Fruit fly (Drosophila melanogaster) whole organism, embryonic: ENCODE data around the gene CG13385.

Experiments used
- Aef1 ChIP-seq: fragments of 200-800 bp; sonication (Bioruptor generic); IDR thresholded peaks from 3 replicates; pipeline ENCODE4 v1.3.6; 2022; ENCODE audit warnings: missing biosample characterization, missing genetic modification characterization
- CG1024 ChIP-seq: fragments of 200-800 bp; sonication (Bioruptor generic); IDR thresholded peaks from 2 replicates; pipeline ENCODE4 v1.3.6; 2022; ENCODE audit warnings: missing biosample characterization, missing genetic modification characterization
- CG10959 ChIP-seq: fragments of 200-800 bp; sonication (Bioruptor generic); IDR thresholded peaks from 2 replicates; pipeline ENCODE4 v1.3.6; 2022; ENCODE audit warnings: missing biosample characterization, missing genetic modification characterization
- CG11085 ChIP-seq: fragments of 200-800 bp; sonication (Bioruptor generic); IDR thresholded peaks from 2 replicates; pipeline ENCODE4 v1.3.6; 2022; ENCODE audit warnings: missing biosample characterization, missing genetic modification characterization
- CG11247 ChIP-seq: fragments of 200-800 bp; sonication (Bioruptor generic); IDR thresholded peaks from 2 replicates; pipeline ENCODE4 v1.3.6; 2022; ENCODE audit warnings: missing biosample characterization, missing genetic modification characterization
- CG11696 ChIP-seq: fragments of 200-800 bp; sonication (Bioruptor generic); IDR thresholded peaks from 2 replicates; pipeline ENCODE4 v1.3.6; 2022; ENCODE audit warnings: missing biosample characterization, missing genetic modification characterization
- CG12299 ChIP-seq: fragments of 200-800 bp; sonication (Bioruptor generic); optimal IDR thresholded peaks from 2 replicates; lab custom pipeline; 2018; ENCODE audit warnings: missing biosample characterization, mild to moderate bottlenecking, missing genetic modification characterization
- CG13296 ChIP-seq: fragments of 200-800 bp; sonication (Bioruptor generic); optimal IDR thresholded peaks from 3 replicates; lab custom pipeline; 2018; ENCODE audit warnings: missing biosample characterization, mild to moderate bottlenecking, missing genetic modification characterization
- CG13424 ChIP-seq: fragments of 200-800 bp; sonication (Bioruptor generic); optimal IDR thresholded peaks from 2 replicates; lab custom pipeline; 2019; ENCODE audit warnings: missing biosample characterization, mild to moderate bottlenecking, missing genetic modification characterization, moderate library complexity
- CG15269 ChIP-seq: fragments of 200-800 bp; sonication (Bioruptor generic); optimal IDR thresholded peaks from 2 replicates; lab custom pipeline; 2018; ENCODE audit warnings: missing biosample characterization, mild to moderate bottlenecking, missing genetic modification characterization, moderate library complexity
- CG1529 ChIP-seq: fragments of 200-800 bp; sonication (Bioruptor generic); optimal IDR thresholded peaks from 3 replicates; lab custom pipeline; 2018; ENCODE audit warnings: missing biosample characterization, missing genetic modification characterization
- CG15601 ChIP-seq: fragments of 200-800 bp; sonication (Bioruptor generic); optimal IDR thresholded peaks from 3 replicates; lab custom pipeline; 2019; ENCODE audit warnings: missing biosample characterization, mild to moderate bottlenecking, missing genetic modification characterization, moderate library complexity
- CG1603 ChIP-seq: fragments of 200-800 bp; sonication (Bioruptor generic); optimal IDR thresholded peaks from 2 replicates; lab custom pipeline; 2019; ENCODE audit warnings: missing biosample characterization, mild to moderate bottlenecking, missing genetic modification characterization, moderate library complexity
- CG16863 ChIP-seq: fragments of 200-800 bp; sonication (Bioruptor generic); optimal IDR thresholded peaks from 3 replicates; lab custom pipeline; 2016; ENCODE audit warnings: missing biosample characterization, missing genetic modification characterization
- CG17912 ChIP-seq: fragments of 200-800 bp; sonication (Bioruptor generic); optimal IDR thresholded peaks from 2 replicates; lab custom pipeline; 2018; ENCODE audit warnings: missing biosample characterization, mild to moderate bottlenecking, missing genetic modification characterization
- CG18011 ChIP-seq: fragments of 200-800 bp; sonication (Bioruptor generic); optimal IDR thresholded peaks from 2 replicates; lab custom pipeline; 2017; ENCODE audit warnings: missing biosample characterization, missing genetic modification characterization, mild to moderate bottlenecking, moderate library complexity, missing genotype
- CG18599 ChIP-seq: fragments of 200-800 bp; sonication (Bioruptor generic); optimal IDR thresholded peaks from 3 replicates; lab custom pipeline; 2017; ENCODE audit warnings: missing biosample characterization, missing genetic modification characterization, mild to moderate bottlenecking, moderate library complexity, missing genetic modification reagents
- CG30020 ChIP-seq: fragments of 200-800 bp; optimal IDR thresholded peaks from 2 replicates; lab custom pipeline; 2019; ENCODE audit warnings: missing biosample characterization, mild to moderate bottlenecking, missing genetic modification characterization, moderate library complexity
- CG32772 ChIP-seq: fragments of 200-800 bp; sonication (Bioruptor generic); IDR thresholded peaks from 2 replicates; pipeline ENCODE4 v1.3.6; 2022; ENCODE audit warnings: missing biosample characterization, missing genetic modification characterization
- CG42726 ChIP-seq: fragments of 200-800 bp; sonication (Bioruptor generic); IDR thresholded peaks from 2 replicates; pipeline ENCODE4 v1.3.6; 2022; ENCODE audit warnings: missing biosample characterization, missing genetic modification characterization; ENCODE audit not compliant: partially characterized antibody
- CG4424 ChIP-seq: fragments of 200-800 bp; sonication (Bioruptor generic); optimal IDR thresholded peaks from 3 replicates; lab custom pipeline; 2016; ENCODE audit warnings: missing biosample characterization, missing genetic modification characterization
- CG7745 ChIP-seq: fragments of 200-800 bp; sonication (Bioruptor generic); optimal IDR thresholded peaks from 2 replicates; lab custom pipeline; 2018; ENCODE audit warnings: missing biosample characterization, mild to moderate bottlenecking, missing genetic modification characterization, moderate library complexity
- CG7987 ChIP-seq: fragments of 200-800 bp; sonication (Bioruptor generic); optimal IDR thresholded peaks from 2 replicates; lab custom pipeline; 2018; ENCODE audit warnings: missing biosample characterization, mild to moderate bottlenecking, missing genetic modification characterization, moderate library complexity
- Chrac-16 ChIP-seq: fragments of 200-800 bp; sonication (Bioruptor generic); optimal IDR thresholded peaks from 3 replicates; lab custom pipeline; 2016; ENCODE audit warnings: missing biosample characterization, missing genetic modification characterization
- Ets97D ChIP-seq: fragments of 200-800 bp; sonication (Bioruptor generic); optimal IDR thresholded peaks from 3 replicates; lab custom pipeline; 2016; ENCODE audit warnings: missing biosample characterization, missing genetic modification characterization
- GATAe ChIP-seq: fragments of 200-800 bp; sonication (Bioruptor generic); conservative IDR thresholded peaks from 2 replicates; pipeline ENCODE4 v1.3.6; 2022; ENCODE audit warnings: missing biosample characterization, missing genetic modification characterization
- Hsf ChIP-seq: fragments of 200-800 bp; sonication (Bioruptor generic); optimal IDR thresholded peaks from 3 replicates; lab custom pipeline; 2016; ENCODE audit warnings: missing biosample characterization, missing genetic modification characterization
- Lhr ChIP-seq: fragments of 200-800 bp; sonication (Bioruptor generic); optimal IDR thresholded peaks from 3 replicates; lab custom pipeline; 2017; ENCODE audit warnings: mild to moderate bottlenecking, missing biosample characterization, missing genetic modification reagents, missing genetic modification characterization
- Opbp ChIP-seq: fragments of 200-800 bp; sonication (Bioruptor generic); IDR thresholded peaks from 3 replicates; pipeline ENCODE4 v1.3.6; 2022; ENCODE audit warnings: missing biosample characterization, missing genetic modification characterization; ENCODE audit not compliant: partially characterized antibody
- PHDP ChIP-seq: fragments of 200-800 bp; sonication (Bioruptor generic); optimal IDR thresholded peaks from 3 replicates; lab custom pipeline; 2018; ENCODE audit warnings: missing biosample characterization, mild to moderate bottlenecking, missing genetic modification characterization, moderate library complexity
- Scr ChIP-seq: fragments of 200-800 bp; sonication (Bioruptor generic); IDR thresholded peaks from 2 replicates; pipeline ENCODE4 v1.3.6; 2022; ENCODE audit warnings: missing biosample characterization, missing genetic modification characterization; ENCODE audit not compliant: partially characterized antibody
- Usf ChIP-seq: fragments of 200-800 bp; sonication (Bioruptor generic); optimal IDR thresholded peaks from 2 replicates; lab custom pipeline; 2017; ENCODE audit warnings: missing genotype, missing biosample characterization, missing genetic modification characterization
- ara ChIP-seq: fragments of 200-800 bp; sonication (Bioruptor generic); IDR thresholded peaks from 2 replicates; pipeline ENCODE4 v1.3.6; 2022; ENCODE audit warnings: missing biosample characterization, missing genetic modification characterization
- btn ChIP-seq: fragments of 200-800 bp; sonication (Bioruptor generic); optimal IDR thresholded peaks from 2 replicates; lab custom pipeline; 2016; ENCODE audit warnings: missing biosample characterization, missing genetic modification characterization
- cato ChIP-seq: fragments of 200-800 bp; sonication (Bioruptor generic); optimal IDR thresholded peaks from 2 replicates; lab custom pipeline; 2016; ENCODE audit warnings: missing biosample characterization, missing genetic modification characterization, borderline replicate concordance
- corto ChIP-seq: fragments of 200-800 bp; sonication (Bioruptor generic); optimal IDR thresholded peaks from 2 replicates; lab custom pipeline; 2016; ENCODE audit warnings: missing biosample characterization, mild to moderate bottlenecking, missing genetic modification characterization, moderate library complexity
- danr ChIP-seq: fragments of 200-800 bp; sonication (Bioruptor generic); IDR thresholded peaks from 2 replicates; pipeline ENCODE4 v1.3.6; 2022; ENCODE audit warnings: missing biosample characterization, missing genetic modification characterization
- gem ChIP-seq: fragments of 200-800 bp; sonication (Bioruptor generic); optimal IDR thresholded peaks from 2 replicates; lab custom pipeline; 2019; ENCODE audit warnings: missing biosample characterization, mild to moderate bottlenecking, missing genetic modification characterization, moderate library complexity
- jigr1 ChIP-seq: fragments of 200-800 bp; sonication (Bioruptor generic); IDR thresholded peaks from 3 replicates; pipeline ENCODE4 v1.3.6; 2022; ENCODE audit warnings: missing biosample characterization, missing genetic modification characterization
- otp ChIP-seq: fragments of 200-800 bp; sonication (Bioruptor generic); IDR thresholded peaks from 3 replicates; pipeline ENCODE4, ENCODE4 v1.3.6; 2022; ENCODE audit warnings: missing biosample characterization, missing genetic modification characterization
- pnt ChIP-seq: fragments of 200-800 bp; sonication (Bioruptor generic); optimal IDR thresholded peaks from 3 replicates; lab custom pipeline; 2016; ENCODE audit warnings: missing biosample characterization, missing genetic modification characterization
- pzg ChIP-seq: fragments of 200-800 bp; sonication (Bioruptor generic); optimal IDR thresholded peaks from 3 replicates; lab custom pipeline; 2018; ENCODE audit warnings: missing biosample characterization, mild to moderate bottlenecking, missing genetic modification characterization, moderate library complexity
- repo ChIP-seq: fragments of 200-800 bp; sonication (Bioruptor generic); optimal IDR thresholded peaks from 2 replicates; lab custom pipeline; 2016; ENCODE audit warnings: missing biosample characterization, missing genetic modification characterization
- salm ChIP-seq: fragments of 200-800 bp; sonication (Bioruptor generic); optimal IDR thresholded peaks from 2 replicates; lab custom pipeline; 2018; ENCODE audit warnings: missing biosample characterization, mild to moderate bottlenecking, missing genetic modification characterization
- ssp ChIP-seq: fragments of 200-800 bp; sonication (Bioruptor generic); IDR thresholded peaks from 2 replicates; pipeline ENCODE4 v1.3.6; 2022; ENCODE audit warnings: missing biosample characterization, missing genetic modification characterization
- trh ChIP-seq: fragments of 200-800 bp; sonication (Bioruptor generic); optimal IDR thresholded peaks from 2 replicates; lab custom pipeline; 2016; ENCODE audit warnings: missing biosample characterization, missing genetic modification characterization
- unpg ChIP-seq: fragments of 200-800 bp; sonication (Bioruptor generic); optimal IDR thresholded peaks from 3 replicates; lab custom pipeline; 2018; ENCODE audit warnings: missing biosample characterization, mild to moderate bottlenecking, missing genetic modification characterization, moderate library complexity
- usp ChIP-seq: fragments of >200 bp; optimal IDR thresholded peaks from 2 replicates; lab custom pipeline; 2017; ENCODE audit warnings: missing biosample characterization, missing genetic modification characterization
- zf30C ChIP-seq: fragments of 200-800 bp; sonication (Bioruptor generic); optimal IDR thresholded peaks from 3 replicates; lab custom pipeline; 2018; ENCODE audit warnings: missing biosample characterization, mild to moderate bottlenecking, missing genetic modification characterization
- zfh1 ChIP-seq: fragments of 200-800 bp; sonication (Bioruptor generic); IDR thresholded peaks from 3 replicates; pipeline ENCODE4 v1.3.6; 2022; ENCODE audit warnings: missing biosample characterization, missing genetic modification characterization

Gene CG13385

DNA sequence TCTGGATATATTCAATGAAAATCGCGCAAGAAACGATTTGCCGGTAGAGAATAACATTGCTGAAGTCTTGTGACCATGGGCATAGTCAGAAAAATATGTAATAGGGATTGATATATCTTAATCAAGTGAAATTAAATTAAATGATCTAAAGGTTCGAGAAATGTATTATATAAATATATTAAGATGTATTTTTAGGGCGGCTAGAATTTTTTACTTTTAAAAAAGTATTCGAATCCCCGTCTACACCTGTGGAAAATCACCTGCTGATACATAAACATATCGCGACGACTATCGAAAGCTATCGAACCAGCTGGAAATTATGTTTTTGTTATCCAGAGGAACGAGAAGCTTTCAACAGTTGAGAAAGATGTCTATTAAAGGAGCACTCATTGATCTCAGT lies 19.7 kb upstream of the CG13385 start, which contains the start of the genes CG13390 and CG17294 (continued):
- TF ChIP-seq CG11696 (GFP tag; lab: Robert Waterston, UW) = peak; percentile 98
- peak; percentile 98 for TF ChIP-seq cato (GFP tag; lab: Kevin White, UChicago)
- TF ChIP-seq CG13424 (tag; lab: Kevin White, UChicago) = peak; percentile 100
- TF ChIP-seq CG18599 (GFP tag; lab: Kevin White, UChicago) = peak; percentile 100
- TF ChIP-seq CG4424 (GFP tag; lab: Kevin White, UChicago) = peak; percentile 99
- peak; percentile 100 for TF ChIP-seq zfh1 (GFP tag; lab: Robert Waterston, UW)
- peak; percentile 31; the same call in 1 of the 3 replicates for TF ChIP-seq Opbp (GFP tag; lab: Robert Waterston, UW)
- peak; percentile 99 for TF ChIP-seq ara (GFP tag; lab: Robert Waterston, UW)
- TF ChIP-seq Usf (GFP tag; lab: Kevin White, UChicago) = peak; percentile 98
- TF ChIP-seq CG7745 (tag; lab: Kevin White, UChicago) = peak; percentile 89
- TF ChIP-seq jigr1 = peak; percentile 99
- peak; percentile 96 for TF ChIP-seq ssp (GFP tag; lab: Robert Waterston, UW)
- TF ChIP-seq PHDP (tag; lab: Kevin White, UChicago) = peak; percentile 100
- peak; percentile 99 for TF ChIP-seq GATAe (GFP tag; lab: Robert Waterston, UW)
- peak; percentile 92 for TF ChIP-seq CG16863 (GFP tag; lab: Kevin White, UChicago)
- peak; percentile 63 for TF ChIP-seq pzg (GFP tag; lab: Kevin White, UChicago)
- TF ChIP-seq Hsf = peak; percentile 98
- peak; percentile 98 for TF ChIP-seq trh (GFP tag; lab: Kevin White, UChicago)
- TF ChIP-seq CG30020 (tag; lab: Kevin White, UChicago) = peak; percentile 93
- TF ChIP-seq pnt (GFP tag; lab: Kevin White, UChicago) = peak; percentile 93
- TF ChIP-seq CG17912 = peak; percentile 99
- peak; percentile 99 for TF ChIP-seq salm (tag; lab: Kevin White, UChicago)
- TF ChIP-seq Chrac-16 = peak; percentile 99
- peak; percentile 54 for TF ChIP-seq zf30C (GFP tag; lab: Kevin White, UChicago)
- peak; percentile 99 for TF ChIP-seq CG11247 (GFP tag; lab: Robert Waterston, UW)
- peak; percentile 100 for TF ChIP-seq unpg (GFP tag; lab: Kevin White, UChicago)
- TF ChIP-seq danr (GFP tag; lab: Robert Waterston, UW) = peak; percentile 99
- TF ChIP-seq CG1529 = peak; percentile 99
- TF ChIP-seq CG12299 (tag; lab: Kevin White, UChicago) = peak; percentile 100
- TF ChIP-seq CG42726 (GFP tag; lab: Robert Waterston, UW) = peak; percentile 63
- peak; percentile 79 for TF ChIP-seq Scr
- peak; percentile 98 for TF ChIP-seq CG7987 (GFP tag; lab: Kevin White, UChicago)
- peak; percentile 99 for TF ChIP-seq CG10959
- peak; percentile 100 for TF ChIP-seq gem (tag; lab: Kevin White, UChicago)
- TF ChIP-seq CG11085 = peak; percentile 100
- peak; percentile 100 for TF ChIP-seq CG15269 (tag; lab: Kevin White, UChicago)
- TF ChIP-seq CG18011 (GFP tag; lab: Kevin White, UChicago) = peak; percentile 92
- TF ChIP-seq CG32772 = peak; percentile 100
- TF ChIP-seq Ets97D (GFP tag; lab: Kevin White, UChicago) = peak; percentile 90
- no peak for TF ChIP-seq usp (GFP tag; lab: Kevin White, UChicago)
- TF ChIP-seq Aef1 (GFP tag; lab: Robert Waterston, UW) = peak; percentile 100
- peak; percentile 99 for TF ChIP-seq corto (GFP tag; lab: Kevin White, UChicago)
- TF ChIP-seq CG13296 (GFP tag; lab: Kevin White, UChicago) = peak; percentile 100
- peak; percentile 97 for TF ChIP-seq CG1024 (GFP tag; lab: Robert Waterston, UW)
- TF ChIP-seq btn (GFP tag; lab: Kevin White, UChicago) = peak; percentile 8
- peak; percentile 86 for TF ChIP-seq repo (GFP tag; lab: Kevin White, UChicago)
- TF ChIP-seq otp (GFP tag; lab: Robert Waterston, UW) = peak; percentile 99
- peak; percentile 97 for TF ChIP-seq Lhr (GFP tag; lab: Kevin White, UChicago)
- TF ChIP-seq CG1603 (tag; lab: Kevin White, UChicago) = peak; percentile 96
- TF ChIP-seq CG15601 = peak; percentile 99
